Fruit fly (Drosophila melanogaster) whole organism, embryonic: Measurements from ENCODE around the gene Tet.

Source experiments
- Adf1 ChIP-seq: fragments of 200-800 bp; sonication (Bioruptor generic); IDR thresholded peaks from 2 replicates; pipeline ENCODE4 v1.3.6; 2022; ENCODE audit warnings: missing biosample characterization, missing genetic modification characterization
- Aef1 ChIP-seq: fragments of 200-800 bp; sonication (Bioruptor generic); IDR thresholded peaks from 3 replicates; pipeline ENCODE4 v1.3.6; 2022; ENCODE audit warnings: missing biosample characterization, missing genetic modification characterization
- Asciz ChIP-seq: fragments of 200-800 bp; sonication (Bioruptor generic); optimal IDR thresholded peaks from 2 replicates; lab custom pipeline; 2017; ENCODE audit warnings: missing biosample characterization, mild to moderate bottlenecking, missing genetic modification characterization, missing genetic modification reagents
- Blimp-1 ChIP-seq: fragments of 200-800 bp; sonication (Bioruptor generic); optimal IDR thresholded peaks from 3 replicates; lab custom pipeline; 2018; ENCODE audit warnings: missing biosample characterization, missing genetic modification characterization, mild to moderate bottlenecking, moderate library complexity, missing genetic modification reagents
- CG10274 ChIP-seq: fragments of 200-800 bp; sonication (Bioruptor generic); optimal IDR thresholded peaks from 3 replicates; lab custom pipeline; 2017; ENCODE audit warnings: missing biosample characterization, mild to moderate bottlenecking, missing genetic modification characterization
- CG12104 ChIP-seq: fragments of 200-800 bp; sonication (Bioruptor generic); optimal IDR thresholded peaks from 3 replicates; lab custom pipeline; 2016; ENCODE audit warnings: missing biosample characterization, missing genetic modification characterization
- CG12219 ChIP-seq: fragments of 200-800 bp; sonication (Bioruptor generic); optimal IDR thresholded peaks from 3 replicates; lab custom pipeline; 2018; ENCODE audit warnings: missing biosample characterization, mild to moderate bottlenecking, missing genetic modification characterization
- CG12391 ChIP-seq: fragments of 200-800 bp; sonication (Bioruptor generic); optimal IDR thresholded peaks from 3 replicates; lab custom pipeline; 2018; ENCODE audit warnings: missing biosample characterization, mild to moderate bottlenecking, missing genetic modification characterization, moderate library complexity
- CG13123 ChIP-seq: fragments of 200-800 bp; sonication (Bioruptor generic); optimal IDR thresholded peaks from 2 replicates; lab custom pipeline; 2016; ENCODE audit warnings: missing biosample characterization, missing genetic modification characterization
- CG13424 ChIP-seq: fragments of 200-800 bp; sonication (Bioruptor generic); optimal IDR thresholded peaks from 2 replicates; lab custom pipeline; 2019; ENCODE audit warnings: missing biosample characterization, mild to moderate bottlenecking, missing genetic modification characterization, moderate library complexity
- CG13775 ChIP-seq: fragments of 200-800 bp; sonication (Bioruptor generic); optimal IDR thresholded peaks from 3 replicates; lab custom pipeline; 2017; ENCODE audit warnings: missing biosample characterization, mild to moderate bottlenecking, missing genetic modification characterization
- CG14667 ChIP-seq: fragments of 200-800 bp; sonication (Bioruptor generic); IDR thresholded peaks from 2 replicates; pipeline ENCODE4 v1.3.6; 2022; ENCODE audit warnings: missing biosample characterization, missing genetic modification characterization
- CG1603 ChIP-seq: fragments of 200-800 bp; sonication (Bioruptor generic); optimal IDR thresholded peaks from 2 replicates; lab custom pipeline; 2019; ENCODE audit warnings: missing biosample characterization, mild to moderate bottlenecking, missing genetic modification characterization, moderate library complexity
- CG17829 ChIP-seq: fragments of 200-800 bp; optimal IDR thresholded peaks from 2 replicates; lab custom pipeline; 2019; ENCODE audit warnings: missing biosample characterization, mild to moderate bottlenecking, missing genetic modification characterization, moderate library complexity
- CG2116 ChIP-seq: fragments of 200-800 bp; sonication (Bioruptor generic); optimal IDR thresholded peaks from 3 replicates; lab custom pipeline; 2018; ENCODE audit warnings: missing biosample characterization, mild to moderate bottlenecking, missing genetic modification characterization
- CG4820 ChIP-seq: fragments of 200-800 bp; sonication (Bioruptor generic); optimal IDR thresholded peaks from 3 replicates; lab custom pipeline; 2016; ENCODE audit warnings: missing biosample characterization, missing genetic modification characterization
- CG5953 ChIP-seq: fragments of 200-800 bp; sonication (Bioruptor generic); IDR thresholded peaks from 2 replicates; pipeline ENCODE4 v1.3.6; 2022; ENCODE audit warnings: missing biosample characterization, missing genetic modification characterization
- CG8281 ChIP-seq: fragments of 200-800 bp; sonication (Bioruptor generic); optimal IDR thresholded peaks from 2 replicates; lab custom pipeline; 2018; ENCODE audit warnings: missing biosample characterization, mild to moderate bottlenecking, missing genetic modification characterization, moderate library complexity
- CG8388 ChIP-seq: fragments of 200-800 bp; sonication (Bioruptor generic); optimal IDR thresholded peaks from 2 replicates; lab custom pipeline; 2019; ENCODE audit warnings: missing biosample characterization, mild to moderate bottlenecking, missing genetic modification characterization, moderate library complexity
- CG8924 ChIP-seq: fragments of 200-800 bp; optimal IDR thresholded peaks from 3 replicates; lab custom pipeline; 2019; ENCODE audit warnings: missing biosample characterization, mild to moderate bottlenecking, missing genetic modification characterization, moderate library complexity
- CG9215 ChIP-seq: fragments of 200-800 bp; sonication (Bioruptor generic); IDR thresholded peaks from 2 replicates; pipeline ENCODE4 v1.3.6; 2022; ENCODE audit warnings: missing biosample characterization, missing genetic modification characterization
- CG9797 ChIP-seq: fragments of 200-800 bp; sonication (Bioruptor generic); optimal IDR thresholded peaks from 3 replicates; lab custom pipeline; 2018; ENCODE audit warnings: missing biosample characterization, mild to moderate bottlenecking, missing genetic modification characterization
- Chrac-16 ChIP-seq: fragments of 200-800 bp; sonication (Bioruptor generic); optimal IDR thresholded peaks from 3 replicates; lab custom pipeline; 2016; ENCODE audit warnings: missing biosample characterization, missing genetic modification characterization
- Dbx ChIP-seq: fragments of 200-800 bp; sonication (Bioruptor generic); IDR thresholded peaks from 3 replicates; pipeline ENCODE4 v1.3.6; 2022; ENCODE audit warnings: missing biosample characterization, missing genetic modification characterization
- E2f2 ChIP-seq: fragments of 200-800 bp; sonication (Bioruptor generic); IDR thresholded peaks from 2 replicates; pipeline ENCODE4 v1.3.6; 2022; ENCODE audit warnings: missing biosample characterization, missing genetic modification characterization
- Elba2 ChIP-seq: fragments of 200-800 bp; sonication (Bioruptor generic); optimal IDR thresholded peaks from 3 replicates; lab custom pipeline; 2016; ENCODE audit warnings: missing biosample characterization, missing genetic modification characterization
- Hmr ChIP-seq: fragments of 200-800 bp; sonication (Bioruptor generic); optimal IDR thresholded peaks from 3 replicates; lab custom pipeline; 2017; ENCODE audit warnings: mild to moderate bottlenecking, missing biosample characterization, missing genetic modification reagents, missing genetic modification characterization
- Hr3 ChIP-seq: fragments of 200-800 bp; sonication (Bioruptor generic); optimal IDR thresholded peaks from 3 replicates; lab custom pipeline; 2016; ENCODE audit warnings: missing biosample characterization, missing genetic modification characterization
- Max ChIP-seq: fragments of 200-800 bp; sonication (Bioruptor generic); optimal IDR thresholded peaks from 2 replicates; lab custom pipeline; 2016; ENCODE audit warnings: missing biosample characterization, mild to moderate bottlenecking, missing genetic modification characterization
- Myb ChIP-seq: fragments of 200-800 bp; sonication (Bioruptor generic); optimal IDR thresholded peaks from 2 replicates; lab custom pipeline; 2016; ENCODE audit warnings: missing biosample characterization, missing genetic modification characterization
- Neu2 ChIP-seq: fragments of 200-800 bp; sonication (Bioruptor generic); optimal IDR thresholded peaks from 3 replicates; lab custom pipeline; 2016; ENCODE audit warnings: missing biosample characterization, missing genetic modification characterization, borderline replicate concordance
- Opbp ChIP-seq: fragments of 200-800 bp; sonication (Bioruptor generic); IDR thresholded peaks from 3 replicates; pipeline ENCODE4 v1.3.6; 2022; ENCODE audit warnings: missing biosample characterization, missing genetic modification characterization; ENCODE audit not compliant: partially characterized antibody
- Ptx1 ChIP-seq: fragments of 200-800 bp; sonication (Bioruptor generic); IDR thresholded peaks from 2 replicates; pipeline ENCODE4 v1.3.6; 2022; ENCODE audit warnings: missing biosample characterization, missing genetic modification characterization
- Side ChIP-seq: fragments of 200-800 bp; sonication (Bioruptor generic); optimal IDR thresholded peaks from 2 replicates; lab custom pipeline; 2016; ENCODE audit warnings: missing biosample characterization, missing genetic modification characterization
- crol ChIP-seq: fragments of 200-800 bp; sonication (Bioruptor generic); IDR thresholded peaks from 2 replicates; pipeline ENCODE4 v1.3.6; 2022; ENCODE audit warnings: missing biosample characterization, missing genetic modification characterization
- dysf ChIP-seq: fragments of 200-800 bp; sonication (Bioruptor generic); IDR thresholded peaks from 3 replicates; pipeline ENCODE4 v1.3.6; 2022; ENCODE audit warnings: missing biosample characterization, missing genetic modification characterization
- ewg ChIP-seq: fragments of 200-800 bp; sonication (Bioruptor generic); optimal IDR thresholded peaks from 3 replicates; lab custom pipeline; 2017; ENCODE audit warnings: mild to moderate bottlenecking, missing biosample characterization, missing genetic modification reagents, missing genetic modification characterization
- hkb ChIP-seq, 2 experiments: fragments of 200-800 bp in 1 of 2; fragments of >200 bp in 1 of 2; sonication (Bioruptor generic) in 1 of 2; IDR thresholded peaks in 1 of 2; optimal IDR thresholded peaks in 1 of 2; 2 replicates each; pipeline versions ENCODE4 v1.3.6 to Lab custom; 2017 to 2022; ENCODE audit warnings: missing biosample characterization in 1 of 2, missing genetic modification characterization in 1 of 2
- hth ChIP-seq: fragments of >200 bp; optimal IDR thresholded peaks from 2 replicates; lab custom pipeline; 2017; ENCODE audit warnings: inconsistent platforms
- klu ChIP-seq: fragments of 200-800 bp; sonication (Bioruptor generic); IDR thresholded peaks from 2 replicates; pipeline ENCODE4 v1.3.6; 2022; ENCODE audit warnings: missing biosample characterization, missing genetic modification characterization
- oc ChIP-seq: fragments of 200-800 bp; sonication (Bioruptor generic); optimal IDR thresholded peaks from 2 replicates; lab custom pipeline; 2018; ENCODE audit warnings: missing biosample characterization, mild to moderate bottlenecking, missing genetic modification characterization, moderate library complexity
- odd ChIP-seq: fragments of 200-800 bp; sonication (Bioruptor generic); optimal IDR thresholded peaks from 2 replicates; lab custom pipeline; 2017; ENCODE audit warnings: missing biosample characterization, mild to moderate bottlenecking, missing genetic modification characterization
- pb ChIP-seq: fragments of 200-800 bp; sonication (Bioruptor generic); optimal IDR thresholded peaks from 3 replicates; lab custom pipeline; 2016; ENCODE audit warnings: missing biosample characterization, missing genetic modification characterization
- pnt ChIP-seq: fragments of 200-800 bp; sonication (Bioruptor generic); optimal IDR thresholded peaks from 3 replicates; lab custom pipeline; 2016; ENCODE audit warnings: missing biosample characterization, missing genetic modification characterization
- ranshi ChIP-seq: fragments of 200-800 bp; sonication (Bioruptor generic); IDR thresholded peaks from 2 replicates; pipeline ENCODE4 v1.3.6; 2022; ENCODE audit warnings: missing biosample characterization, missing genetic modification characterization
- row ChIP-seq: fragments of 200-800 bp; sonication (Bioruptor generic); IDR thresholded peaks from 3 replicates; pipeline ENCODE4 v1.3.6; 2022; ENCODE audit warnings: missing biosample characterization, missing genetic modification characterization
- schlank ChIP-seq: fragments of 200-800 bp; sonication (Bioruptor generic); optimal IDR thresholded peaks from 2 replicates; lab custom pipeline; 2018; ENCODE audit warnings: missing biosample characterization, mild to moderate bottlenecking, missing genetic modification characterization
- sisA ChIP-seq: fragments of 200-800 bp; sonication (Bioruptor generic); IDR thresholded peaks from 2 replicates; pipeline ENCODE4 v1.3.6; 2022; ENCODE audit warnings: missing biosample characterization, missing genetic modification characterization
- tap ChIP-seq: fragments of 200-800 bp; optimal IDR thresholded peaks from 3 replicates; lab custom pipeline; 2019; ENCODE audit warnings: missing biosample characterization, mild to moderate bottlenecking, missing genetic modification characterization, moderate library complexity
- ttk ChIP-seq: fragments of 200-800 bp; sonication (Bioruptor generic); IDR thresholded peaks from 2 replicates; pipeline ENCODE4 v2.1.2; 2022; ENCODE audit warnings: missing biosample characterization, missing genetic modification characterization
- wdn ChIP-seq: fragments of 200-800 bp; sonication (Bioruptor generic); IDR thresholded peaks from 2 replicates; pipeline ENCODE4 v1.3.6; 2022; ENCODE audit warnings: missing biosample characterization, missing genetic modification characterization

Gene Tet

dm6 chr3L:2825377-2825776 is 53.6 kb downstream of the Tet start (continued):
- TF ChIP-seq CG9215 (GFP tag; lab: Robert Waterston, UW) (no peak), tap (tag; lab: Kevin White, UChicago) (peak; percentile 71), CG12104 (GFP tag; lab: Kevin White, UChicago) (peak; percentile 32), Opbp (GFP tag; lab: Robert Waterston, UW) (no peak), pb (GFP tag; lab: Kevin White, UChicago) (no peak), schlank (tag; lab: Kevin White, UChicago) (no peak), sisA (GFP tag; lab: Robert Waterston, UW) (peak; percentile 58), pnt (GFP tag; lab: Kevin White, UChicago) (peak; percentile 15), row (GFP tag; lab: Robert Waterston, UW) (peak; percentile 74), CG9797 (GFP tag; lab: Kevin White, UChicago) (no peak), klu (GFP tag; lab: Robert Waterston, UW) (0 out of 2 replicates have a peak, but pooled peaks have one; percentile 15), Hr3 (GFP tag; lab: Kevin White, UChicago) (peak; percentile 46), Side (GFP tag; lab: Kevin White, UChicago) (peak; percentile 9), ttk (peak; percentile 50; the same call in 1 of the 2 replicates), Elba2 (GFP tag; lab: Kevin White, UChicago) (no peak), Blimp-1 (GFP tag; lab: Kevin White, UChicago) (peak; percentile 69), CG10274 (no peak), CG5953 (GFP tag; lab: Robert Waterston, UW) (0 out of 2 replicates have a peak, but pooled peaks have one; percentile 10), Ptx1 (GFP tag; lab: Robert Waterston, UW) (peak; percentile 52; the same call in 1 of the 2 replicates), Aef1 (peak; percentile 39; the same call in 2 of the 3 replicates), CG12391 (peak; percentile 67), CG14667 (0 out of 2 replicates have a peak, but pooled peaks have one; percentile 6), CG13775 (GFP tag; lab: Kevin White, UChicago) (no peak), oc (tag; lab: Kevin White, UChicago) (peak; percentile 37), CG17829 (peak; percentile 49), CG8924 (tag; lab: Kevin White, UChicago) (peak; percentile 64), crol (GFP tag; lab: Robert Waterston, UW) (no peak), Hmr (GFP tag; lab: Kevin White, UChicago) (peak; percentile 67), wdn (GFP tag; lab: Robert Waterston, UW) (no peak), hth (no peak), CG8388 (peak; percentile 65), ranshi (GFP tag; lab: Robert Waterston, UW) (0 out of 2 replicates have a peak, but pooled peaks have one; percentile 18), E2f2 (GFP tag; lab: Robert Waterston, UW) (no peak), dysf (GFP tag; lab: Robert Waterston, UW) (peak; percentile 65), Adf1 (GFP tag; lab: Robert Waterston, UW) (no peak), hkb (optimal IDR thresholded peaks at IDR 0.05; lab: Kevin White, UChicago) (no peak), hkb (GFP tag; IDR thresholded peaks at IDR 0.05; lab: Robert Waterston, UW) (peak; percentile 69), odd (GFP tag; lab: Kevin White, UChicago) (peak; percentile 5), CG13424 (tag; lab: Kevin White, UChicago) (peak; percentile 73), Myb (GFP tag; lab: Kevin White, UChicago) (peak; percentile 7), Chrac-16 (GFP tag; lab: Kevin White, UChicago) (peak; percentile 3), CG13123 (GFP tag; lab: Kevin White, UChicago) (no peak), CG4820 (peak; percentile 34), Asciz (GFP tag; lab: Kevin White, UChicago) (peak; percentile 68), Neu2 (GFP tag; lab: Kevin White, UChicago) (no peak), CG2116 (GFP tag; lab: Kevin White, UChicago) (no peak), ewg (peak; percentile 53), CG8281 (tag; lab: Kevin White, UChicago) (peak; percentile 38), CG1603 (tag; lab: Kevin White, UChicago) (peak; percentile 60), Max (no peak), Dbx (GFP tag; lab: Robert Waterston, UW) (no peak), CG12219 (GFP tag; lab: Kevin White, UChicago) (peak; percentile 42)
